Worm (Caenorhabditis elegans): ENCODE results near the gene hpo-8.

Gene hpo-8

DNA sequence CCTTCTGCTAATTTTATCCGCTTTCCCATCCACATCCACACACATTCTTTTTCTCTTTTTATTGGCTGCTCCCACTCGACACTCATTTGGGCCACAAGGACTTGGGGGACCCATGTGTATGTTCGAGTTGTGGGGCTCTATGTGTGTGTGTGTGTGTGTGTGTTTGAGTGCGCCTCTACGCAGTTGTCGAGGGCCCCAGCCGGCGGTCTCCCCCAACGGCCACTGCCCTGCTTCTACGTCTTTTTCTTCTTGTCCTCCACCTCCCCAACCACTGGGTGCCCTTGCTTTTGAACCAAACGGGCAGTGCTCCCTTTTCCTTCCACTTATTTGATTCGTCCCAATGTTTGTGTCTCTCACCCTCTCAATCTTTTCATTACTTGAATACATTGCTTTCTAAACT is 41.5 kb downstream of the hpo-8 start (continued):
- TF ChIP-seq unc-62 (GFP tag; optimal IDR thresholded peaks at IDR 0.05 in 1 of 2) (peak in 1 of 2 experiments; percentile 33), unc-62 (tag; optimal IDR thresholded peaks at IDR 0.05) (no peak), nhr-6 (tag; optimal IDR thresholded peaks at IDR 0.05) (no peak), daf-8 (GFP tag; IDR thresholded peaks at IDR 0.05) (no peak), ztf-11 (tag; optimal IDR thresholded peaks at IDR 0.05) (no peak), duxl-1 (tag; optimal IDR thresholded peaks at IDR 0.05; ENCODE audit: poor library complexity) (no peak), nhr-102 (tag; optimal IDR thresholded peaks at IDR 0.05) (no peak), lin-29 (GFP tag; IDR thresholded peaks at IDR 0.05) (no peak), hif-1 (tag; optimal IDR thresholded peaks at IDR 0.05) (peak in 1 of 2 experiments; percentile 11), pqm-1 (tag; optimal IDR thresholded peaks at IDR 0.05) (no peak), ctbp-1 (GFP tag; IDR thresholded peaks at IDR 0.05) (peak; percentile 45; the same call in 1 of the 2 replicates), lin-38 (GFP tag; IDR thresholded peaks at IDR 0.05) (no peak), rbr-2 (tag; optimal IDR thresholded peaks at IDR 0.05) (peak; percentile 12), madf-9 (GFP tag; conservative IDR thresholded peaks at IDR 0.05) (no peak), ceh-20 (GFP tag; IDR thresholded peaks at IDR 0.05) (no peak), hmg-1.1 (GFP tag; IDR thresholded peaks at IDR 0.05) (peak; percentile 69), hlh-30 (tag; optimal IDR thresholded peaks at IDR 0.05; ENCODE audit: insufficient read depth) (peak; percentile 1), dpl-1 (GFP tag; optimal IDR thresholded peaks at IDR 0.05) (no peak), attf-4 (tag; optimal IDR thresholded peaks at IDR 0.05) (no peak), zag-1 (tag; optimal IDR thresholded peaks at IDR 0.05) (no peak), vab-7 (GFP tag; IDR thresholded peaks at IDR 0.05) (0 out of 2 replicates have a peak, but pooled peaks have one; percentile 20), nhr-28 (tag; optimal IDR thresholded peaks at IDR 0.05) (no peak), ceh-32 (tag; optimal IDR thresholded peaks at IDR 0.05; ENCODE audit: poor library complexity) (no peak), aly-2 (tag; optimal IDR thresholded peaks at IDR 0.05) (no peak)

ce11 chrV:6881038-6881437 is 41.9 kb downstream of the hpo-8 start, which contains the start of gene unc-70:
TSS of gene unc-70 (plus strand) at chrV:6881338.
- TF ChIP-seq nhr-11 (tag; optimal IDR thresholded peaks at IDR 0.05) (no peak), pqm-1 (tag; optimal IDR thresholded peaks at IDR 0.05) (no peak), lin-15B (tag; optimal IDR thresholded peaks at IDR 0.05) (no peak), hif-1 (tag; optimal IDR thresholded peaks at IDR 0.05) (no peak), Y75B8A.6 (GFP tag; IDR thresholded peaks at IDR 0.05) (no peak), T20F7.1 (GFP tag; optimal IDR thresholded peaks at IDR 0.05) (no peak)

ce11 chrV:6881735-6882134 is 42.6 kb downstream of the hpo-8 start:
- TF ChIP-seq snpc-1.2 (GFP tag; IDR thresholded peaks at IDR 0.05) (no peak), nhr-237 (tag; optimal IDR thresholded peaks at IDR 0.05) (no peak), ces-1 (GFP tag; optimal IDR thresholded peaks at IDR 0.05) (no peak), nhr-77 (tag; optimal IDR thresholded peaks at IDR 0.05) (no peak), aly-2 (tag; optimal IDR thresholded peaks at IDR 0.05) (no peak), Y5F2A.4 (GFP tag; optimal IDR thresholded peaks at IDR 0.05) (no peak), dmd-6 (GFP tag; IDR thresholded peaks at IDR 0.05) (peak; percentile 31; the same call in 1 of the 2 replicates), jun-1 (tag; optimal IDR thresholded peaks at IDR 0.05) (no peak), ZK546.5 (tag; optimal IDR thresholded peaks at IDR 0.05) (no peak), ceh-32 (tag; optimal IDR thresholded peaks at IDR 0.05; ENCODE audit: poor library complexity) (no peak), hlh-11 (tag; optimal IDR thresholded peaks at IDR 0.05) (peak; percentile 30), dve-1 (tag; optimal IDR thresholded peaks at IDR 0.05; ENCODE audit: insufficient read depth) (peak; percentile 14), ctbp-1 (GFP tag; IDR thresholded peaks at IDR 0.05) (no peak), nhr-28 (tag; optimal IDR thresholded peaks at IDR 0.05) (peak; percentile 55), attf-4 (tag; optimal IDR thresholded peaks at IDR 0.05) (no peak), pqm-1 (tag; optimal IDR thresholded peaks at IDR 0.05) (peak; percentile 72), daf-16 (GFP tag; optimal IDR thresholded peaks at IDR 0.05) (no peak), daf-16 (tag; optimal IDR thresholded peaks at IDR 0.05) (peak; percentile 79), T20F7.1 (GFP tag; optimal IDR thresholded peaks at IDR 0.05) (no peak), tag-97 (GFP tag; IDR thresholded peaks at IDR 0.05) (no peak), ZK337.2 (GFP tag; IDR thresholded peaks at IDR 0.05) (no peak), mdt-29 (GFP tag; IDR thresholded peaks at IDR 0.05) (no peak), ztf-7 (tag; optimal IDR thresholded peaks at IDR 0.05) (no peak)

All from whole organism, L4 larva.